Worm (Caenorhabditis elegans) whole organism, L2 larva: ENCODE measurements around the gene dhgd-1.
"Not testable (repeated sequence)": the region's sequence is repeated elsewhere in the genome, so short reads cannot be mapped to it uniquely, and the experiment has no call there.

Experiments used
- C34F6.9 ChIP-seq: fragments of 150-350 bp; optimal IDR thresholded peaks from 2 replicates; lab custom pipeline; 2014; ENCODE audit warnings: missing biosample characterization, missing genetic modification characterization
- F13H6.1 ChIP-seq: sonication (generic microtip); optimal IDR thresholded peaks from 2 replicates; lab custom pipeline; 2016; ENCODE audit warnings: missing genetic modification characterization, missing compliant biosample characterization
- R02D3.7 ChIP-seq: fragments of 150-350 bp; optimal IDR thresholded peaks from 2 replicates; lab custom pipeline; 2014; ENCODE audit warnings: missing biosample characterization, missing genetic modification characterization
- Y55F3AM.14 ChIP-seq: fragments of 200-800 bp; sonication (Bioruptor generic); optimal IDR thresholded peaks from 2 replicates; lab custom pipeline; 2018; ENCODE audit warnings: mild to moderate bottlenecking, missing genetic modification characterization, missing compliant biosample characterization
- ZK546.5 ChIP-seq: sonication (generic microtip); optimal IDR thresholded peaks from 2 replicates; lab custom pipeline; 2017; ENCODE audit warnings: missing biosample characterization, missing genetic modification characterization
- aly-2 ChIP-seq: fragments of 150-350 bp; optimal IDR thresholded peaks from 2 replicates; lab custom pipeline; 2014; ENCODE audit warnings: missing biosample characterization, missing genetic modification characterization
- ama-1 ChIP-seq: fragments of 150-350 bp; optimal IDR thresholded peaks from 2 replicates; lab custom pipeline; 2018; ENCODE audit warnings: inconsistent platforms
- blmp-1 ChIP-seq: sonication (generic microtip); optimal IDR thresholded peaks from 2 replicates; lab custom pipeline; 2017; ENCODE audit warnings: missing genetic modification characterization, mild to moderate bottlenecking, missing compliant biosample characterization, antibody characterized with exemption, moderate library complexity; ENCODE audit not compliant: insufficient read depth
- ceh-82 ChIP-seq: fragments of 150-350 bp; optimal IDR thresholded peaks from 2 replicates; lab custom pipeline; 2014; ENCODE audit warnings: missing biosample characterization, missing genetic modification characterization
- crh-2 ChIP-seq: sonication (generic microtip); optimal IDR thresholded peaks from 2 replicates; lab custom pipeline; 2017; ENCODE audit warnings: missing biosample characterization, missing genetic modification characterization
- egl-27 ChIP-seq: sonication (generic microtip); optimal IDR thresholded peaks from 3 replicates; lab custom pipeline; 2017; ENCODE audit warnings: missing biosample characterization, missing genetic modification reagents, missing genetic modification characterization
- elt-1 ChIP-seq: fragments of 150-350 bp; optimal IDR thresholded peaks from 2 replicates; lab custom pipeline; 2014; ENCODE audit warnings: missing biosample characterization, missing genetic modification characterization
- elt-3 ChIP-seq: sonication (generic microtip); optimal IDR thresholded peaks from 2 replicates; lab custom pipeline; 2017; ENCODE audit warnings: missing biosample characterization, missing genetic modification characterization
- fos-1 ChIP-seq: fragments of 150-350 bp; optimal IDR thresholded peaks from 2 replicates; lab custom pipeline; 2014; ENCODE audit warnings: missing biosample characterization, missing genetic modification characterization
- gmeb-1 ChIP-seq: fragments of 150-350 bp; optimal IDR thresholded peaks from 2 replicates; lab custom pipeline; 2014; ENCODE audit warnings: missing biosample characterization, missing genetic modification characterization
- lin-11 ChIP-seq: fragments of 150-350 bp; sonication (generic microtip); optimal IDR thresholded peaks from 2 replicates; lab custom pipeline; 2014; ENCODE audit warnings: missing biosample characterization, missing genetic modification characterization, inconsistent platforms, mixed read lengths
- lin-13 ChIP-seq: fragments of 150-350 bp; optimal IDR thresholded peaks from 2 replicates; lab custom pipeline; 2014; ENCODE audit warnings: missing biosample characterization, missing genetic modification reagents, missing genetic modification characterization
- lsy-2 ChIP-seq, 2 experiments: fragments of 150-350 bp in 1 of 2; sonication (generic microtip) in 1 of 2; optimal IDR thresholded peaks; 2 replicates each; lab custom pipeline; 2014 to 2017; ENCODE audit warnings: missing biosample characterization in 2 of 2, missing genetic modification characterization in 2 of 2
- mab-5 ChIP-seq: fragments of 150-350 bp; optimal IDR thresholded peaks from 2 replicates; lab custom pipeline; 2014; ENCODE audit warnings: missing biosample characterization, missing genetic modification characterization
- mdl-1 ChIP-seq, 2 experiments: fragments of 150-350 bp in 1 of 2; sonication (generic microtip) in 1 of 2; optimal IDR thresholded peaks; 2 replicates each; lab custom pipeline; 2017; ENCODE audit warnings: missing biosample characterization in 2 of 2, missing genetic modification characterization in 2 of 2
- nhr-129 ChIP-seq: fragments of 150-350 bp; optimal IDR thresholded peaks from 2 replicates; lab custom pipeline; 2014; ENCODE audit warnings: missing biosample characterization, missing genetic modification characterization
- nhr-21 ChIP-seq: fragments of 150-350 bp; optimal IDR thresholded peaks from 2 replicates; lab custom pipeline; 2014; ENCODE audit warnings: missing biosample characterization, missing genetic modification characterization
- nhr-23 ChIP-seq: fragments of 150-350 bp; optimal IDR thresholded peaks from 2 replicates; lab custom pipeline; 2014; ENCODE audit warnings: missing biosample characterization, missing genetic modification reagents, missing genetic modification characterization
- nhr-25 ChIP-seq: fragments of 150-350 bp; sonication (generic microtip); optimal IDR thresholded peaks from 3 replicates; lab custom pipeline; 2014; ENCODE audit warnings: missing biosample characterization, missing genetic modification characterization
- nhr-6 ChIP-seq: fragments of 150-350 bp; optimal IDR thresholded peaks from 2 replicates; lab custom pipeline; 2014; ENCODE audit warnings: missing biosample characterization, missing genetic modification characterization
- peb-1 ChIP-seq: fragments of 150-350 bp; optimal IDR thresholded peaks from 2 replicates; lab custom pipeline; 2014; ENCODE audit warnings: missing biosample characterization, missing genetic modification characterization
- sem-4 ChIP-seq: fragments of 150-350 bp; optimal IDR thresholded peaks from 2 replicates; lab custom pipeline; 2014; ENCODE audit warnings: missing biosample characterization, missing genetic modification reagents, missing genetic modification characterization
- skn-1 ChIP-seq: sonication (generic microtip); optimal IDR thresholded peaks from 2 replicates; lab custom pipeline; 2017; ENCODE audit warnings: missing biosample characterization, missing genetic modification characterization
- sma-3 ChIP-seq: sonication (generic microtip); optimal IDR thresholded peaks from 2 replicates; lab custom pipeline; 2016; ENCODE audit warnings: missing genetic modification reagents, missing genetic modification characterization, missing compliant biosample characterization
- sma-9 ChIP-seq, 2 experiments: fragments of 150-350 bp in 1 of 2; sonication (generic microtip) in 1 of 2; optimal IDR thresholded peaks; 2 replicates each; lab custom pipeline; 2014 to 2016; ENCODE audit warnings: missing genetic modification characterization in 2 of 2, mild to moderate bottlenecking in 1 of 2, missing biosample characterization in 1 of 2, missing compliant biosample characterization in 1 of 2, missing genetic modification reagents in 1 of 2, moderate library complexity in 1 of 2
- snpc-4 ChIP-seq: fragments of 150-350 bp; optimal IDR thresholded peaks from 2 replicates; lab custom pipeline; 2014; ENCODE audit warnings: missing biosample characterization, missing genetic modification characterization
- unc-55 ChIP-seq: fragments of 150-350 bp; sonication (generic microtip); optimal IDR thresholded peaks from 3 replicates; lab custom pipeline; 2014; ENCODE audit warnings: missing biosample characterization, missing genetic modification reagents, missing genetic modification characterization
- zag-1 ChIP-seq: fragments of 150-350 bp; optimal IDR thresholded peaks from 2 replicates; lab custom pipeline; 2014; ENCODE audit warnings: missing biosample characterization, missing genetic modification characterization
- ztf-4 ChIP-seq: fragments of 150-350 bp; optimal IDR thresholded peaks from 2 replicates; lab custom pipeline; 2014; ENCODE audit warnings: missing biosample characterization, missing genetic modification characterization

The dhgd-1 gene

DNA sequence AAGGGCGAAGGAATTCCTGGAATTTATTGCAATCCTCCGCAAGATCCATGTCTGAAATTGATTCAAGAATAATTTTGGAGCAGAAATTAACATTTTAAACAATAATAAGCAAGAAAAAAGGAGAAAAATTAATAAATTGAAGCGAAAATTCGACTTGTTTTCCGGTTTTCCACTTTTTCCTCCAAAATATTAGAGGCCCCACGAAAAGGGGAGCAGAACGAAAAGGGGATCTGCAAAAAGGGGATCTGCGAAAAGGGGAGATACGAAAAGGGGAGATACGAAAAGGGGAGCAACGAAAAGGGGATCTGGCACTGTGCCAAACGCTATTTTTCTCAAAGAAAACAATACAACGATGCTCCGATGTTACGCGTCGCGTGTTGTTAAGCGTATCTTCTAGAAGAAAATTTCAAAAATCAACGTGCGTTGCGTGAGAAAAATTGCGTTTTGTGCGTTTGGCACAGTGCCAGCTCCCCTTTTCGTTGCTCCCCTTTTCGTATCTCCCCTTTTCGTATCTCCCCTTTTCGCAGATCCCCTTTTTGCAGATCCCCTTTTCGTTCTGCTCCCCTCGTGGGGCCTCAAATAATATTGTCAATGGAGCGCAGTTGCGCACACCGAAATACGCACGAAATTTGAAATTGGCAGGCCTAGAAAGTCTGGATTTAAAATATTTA lies 17.3 kb downstream of the dhgd-1 start, which contains the start of gene Y62F5A.12:
Y62F5A.12 (minus strand) TSS at position 51 of the 671 bp plus-strand sequence.
- TF ChIP-seq mab-5 (tag; lab: Kevin White, UChicago) (peak; percentile 5), nhr-129 (tag; lab: Kevin White, UChicago) (peak; percentile 69), fos-1 (peak; percentile 12), ceh-82 (peak; percentile 65), lin-13 (GFP tag; lab: Kevin White, UChicago) (peak; percentile 88), lin-11 (tag; lab: Kevin White, UChicago) (peak; percentile 39), F13H6.1 (tag; lab: Kevin White, UChicago) (peak; percentile 89), sem-4 (tag; lab: Kevin White, UChicago) (peak; percentile 50), sma-9 (GFP tag; optimal IDR thresholded peaks at IDR 0.05; lab: Kevin White, UChicago) (peak; percentile 88), nhr-21 (tag; lab: Kevin White, UChicago) (peak; percentile 54), ZK546.5 (peak; percentile 38), crh-2 (tag; lab: Kevin White, UChicago) (peak; percentile 71), sma-3 (GFP tag; lab: Kevin White, UChicago) (peak; percentile 94), egl-27 (tag; lab: Kevin White, UChicago) (peak; percentile 64), gmeb-1 (peak; percentile 86), Y55F3AM.14 (peak; percentile 73), lsy-2 (tag; optimal IDR thresholded peaks at IDR 0.05; lab: Kevin White, UChicago) (peak; percentile 59 to 81), ztf-4 (tag; lab: Kevin White, UChicago) (peak; percentile 49), nhr-25 (tag; lab: Kevin White, UChicago) (peak; percentile 52), snpc-4 (tag; lab: Kevin White, UChicago) (peak; percentile 10), C34F6.9 (tag; lab: Kevin White, UChicago) (peak; percentile 62), nhr-6 (peak; percentile 5), zag-1 (tag; lab: Kevin White, UChicago) (peak; percentile 2), mdl-1 (tag; optimal IDR thresholded peaks at IDR 0.05; lab: Kevin White, UChicago) (peak in 1 of 2 experiments; percentile 58), unc-55 (peak; percentile 68)
- TF ChIP-seq sma-9 (tag; optimal IDR thresholded peaks at IDR 0.05; lab: Kevin White, UChicago) = not testable (repeated sequence)

DNA sequence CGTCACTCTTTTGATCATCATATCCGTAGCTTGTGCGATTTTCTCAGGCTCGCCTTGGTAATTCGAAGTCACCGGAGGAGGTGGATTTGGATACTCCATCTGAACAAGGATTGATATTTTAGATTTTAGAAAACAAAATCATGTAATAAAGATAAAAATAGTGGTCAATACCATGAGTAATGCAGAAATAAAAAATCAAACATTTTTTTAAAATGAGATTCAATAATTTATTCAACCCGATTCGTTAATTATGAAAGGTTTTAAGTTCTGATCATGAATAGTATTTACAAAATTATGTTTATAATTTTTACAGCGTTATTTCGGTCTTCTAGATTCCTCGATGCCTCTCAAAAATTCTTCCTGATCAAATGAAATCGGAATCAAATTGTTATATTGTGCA lies 18.2 kb downstream of the dhgd-1 start, which contains the start of gene mdt-8:
mdt-8 (minus strand) TSS at position 101 of the 400 bp plus-strand sequence.
- no peak for TF ChIP-seq peb-1
- no peak for TF ChIP-seq fos-1
- no peak for TF ChIP-seq blmp-1 (tag; lab: Kevin White, UChicago)
- no peak for TF ChIP-seq lin-13 (GFP tag; lab: Kevin White, UChicago)
- no peak for TF ChIP-seq mdl-1 (tag; optimal IDR thresholded peaks at IDR 0.05; lab: Kevin White, UChicago)

DNA sequence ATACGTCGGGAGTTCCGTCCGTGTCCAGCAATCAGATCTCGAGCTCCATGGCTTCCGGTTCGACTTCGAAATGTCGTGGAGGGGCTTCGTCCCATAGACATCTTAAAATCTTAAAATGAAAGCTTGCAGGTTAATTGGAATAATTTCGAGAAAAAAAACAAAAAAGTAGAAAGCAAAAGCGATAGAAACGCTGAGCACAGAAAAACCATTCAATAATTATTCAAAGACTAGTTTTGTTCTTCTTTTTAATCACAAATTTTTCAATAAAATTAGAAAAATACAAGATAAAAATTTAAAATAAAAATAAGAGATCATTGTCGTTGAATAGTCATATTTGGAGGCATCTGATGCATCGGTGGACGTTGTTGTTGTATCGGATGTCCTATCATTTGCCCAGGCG lies 24.9 kb downstream of the dhgd-1 start, which contains the start of gene age-1:
age-1 (minus strand) TSS at position 101 of the 400 bp plus-strand sequence.
- TF ChIP-seq elt-1 (tag; lab: Kevin White, UChicago) (no peak), skn-1 (tag; lab: Kevin White, UChicago) (no peak), lsy-2 (tag; optimal IDR thresholded peaks at IDR 0.05; lab: Kevin White, UChicago) (no peak), fos-1 (no peak), lin-11 (tag; lab: Kevin White, UChicago) (no peak), nhr-23 (no peak), aly-2 (no peak), R02D3.7 (tag; lab: Kevin White, UChicago) (no peak), zag-1 (tag; lab: Kevin White, UChicago) (no peak), lin-13 (GFP tag; lab: Kevin White, UChicago) (no peak), gmeb-1 (no peak), ama-1 (no peak), C34F6.9 (tag; lab: Kevin White, UChicago) (no peak)
- TF ChIP-seq, all 48 proteins: peak for 0

DNA sequence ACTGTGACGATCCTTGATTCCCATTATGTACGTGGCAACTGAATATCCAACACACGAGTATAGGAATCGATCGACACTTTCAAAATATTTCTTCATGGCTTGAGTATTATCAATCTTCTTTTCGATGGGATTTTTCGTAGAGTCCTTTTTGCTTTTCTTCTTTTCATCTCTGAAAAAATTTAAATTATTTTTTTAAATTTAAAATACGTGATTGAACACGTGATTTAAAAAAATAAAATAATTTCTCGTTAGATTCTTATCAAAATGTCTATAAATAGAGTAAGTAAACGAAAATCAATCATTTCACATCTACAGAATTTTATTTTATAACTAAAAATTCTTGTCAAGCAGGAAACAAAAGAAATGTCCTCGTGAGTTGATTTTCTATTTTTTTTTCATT lies 30.6 kb downstream of the dhgd-1 start, which contains the start of gene Y62F5A.10:
Y62F5A.10 (plus strand) TSS at position 301 of the 400 bp plus-strand sequence.
- no peak for TF ChIP-seq elt-3 (tag; lab: Kevin White, UChicago)
- no peak for TF ChIP-seq nhr-6
- no peak for TF ChIP-seq crh-2 (tag; lab: Kevin White, UChicago)
